Worm (Caenorhabditis elegans) whole organism, L2 larva: ENCODE results near the gene lys-2.

Experiments
- aly-2 ChIP-seq: fragments of 150-350 bp; optimal IDR thresholded peaks from 2 replicates; lab custom pipeline; 2014; ENCODE audit warnings: missing biosample characterization, missing genetic modification characterization
- ceh-16 ChIP-seq: fragments of 150-350 bp; optimal IDR thresholded peaks from 2 replicates; lab custom pipeline; 2014; ENCODE audit warnings: missing biosample characterization, missing genetic modification characterization
- crh-2 ChIP-seq: sonication (generic microtip); optimal IDR thresholded peaks from 2 replicates; lab custom pipeline; 2017; ENCODE audit warnings: missing biosample characterization, missing genetic modification characterization
- fos-1 ChIP-seq: fragments of 150-350 bp; optimal IDR thresholded peaks from 2 replicates; lab custom pipeline; 2014; ENCODE audit warnings: missing biosample characterization, missing genetic modification characterization
- unc-39 ChIP-seq: fragments of 150-350 bp; optimal IDR thresholded peaks from 2 replicates; lab custom pipeline; 2014; ENCODE audit warnings: missing biosample characterization, missing genetic modification characterization
- ztf-11 ChIP-seq: sonication (generic microtip); optimal IDR thresholded peaks from 2 replicates; lab custom pipeline; 2017; ENCODE audit warnings: missing biosample characterization, missing genetic modification characterization

- no peak for TF ChIP-seq ceh-16 (tag; lab: Kevin White, UChicago)
- TF ChIP-seq crh-2 (tag; lab: Kevin White, UChicago): no peak
- TF ChIP-seq unc-39: no peak
- TF ChIP-seq fos-1 (tag; lab: Kevin White, UChicago): no peak
- TF ChIP-seq ztf-11: no peak
- no peak for TF ChIP-seq aly-2
Observed at ce11 chrV:10252682-10253081, 28.6 kb downstream of the lys-2 start.
